Worm (Caenorhabditis elegans) whole organism, early embryonic: ENCODE results near the gene T18D3.9.

Source experiments
- B0310.2 ChIP-seq: sonication (generic microtip); optimal IDR thresholded peaks from 2 replicates; lab custom pipeline; 2016; ENCODE audit warnings: mild to moderate bottlenecking, missing genetic modification characterization, missing compliant biosample characterization
- F13C5.2 ChIP-seq: sonication (generic microtip); optimal IDR thresholded peaks from 2 replicates; lab custom pipeline; 2017; ENCODE audit warnings: mild to moderate bottlenecking, missing genetic modification characterization, inconsistent platforms, missing compliant biosample characterization
- aly-1 ChIP-seq: sonication (generic microtip); optimal IDR thresholded peaks from 2 replicates; lab custom pipeline; 2016; ENCODE audit warnings: missing genetic modification characterization, missing compliant biosample characterization
- ama-1 ChIP-seq: fragments of 150-350 bp; optimal IDR thresholded peaks from 2 replicates; lab custom pipeline; 2014
- ceh-13 ChIP-seq: fragments of 200-800 bp; sonication (Bioruptor generic); optimal IDR thresholded peaks from 2 replicates; lab custom pipeline; 2018; ENCODE audit warnings: mild to moderate bottlenecking, missing genetic modification characterization, missing compliant biosample characterization
- ceh-36 ChIP-seq: sonication (generic microtip); optimal IDR thresholded peaks from 2 replicates; lab custom pipeline; 2016; ENCODE audit warnings: missing genetic modification characterization, inconsistent platforms, missing compliant biosample characterization
- ets-7 ChIP-seq: sonication (generic microtip); optimal IDR thresholded peaks from 2 replicates; lab custom pipeline; 2016; ENCODE audit warnings: missing genotype, missing genetic modification characterization, missing compliant biosample characterization
- flt-1 ChIP-seq: fragments of 200-800 bp; sonication (Bioruptor generic); IDR thresholded peaks from 2 replicates; pipeline ENCODE4 v1.3.6; 2022; ENCODE audit warnings: missing genetic modification characterization, missing compliant biosample characterization
- hmbx-1 ChIP-seq: sonication (generic microtip); optimal IDR thresholded peaks from 2 replicates; lab custom pipeline; 2016; ENCODE audit warnings: mild to moderate bottlenecking, missing genetic modification characterization, missing compliant biosample characterization
- hmg-4 ChIP-seq: fragments of 200-800 bp; sonication (Bioruptor generic); optimal IDR thresholded peaks from 2 replicates; lab custom pipeline; 2018; ENCODE audit warnings: mild to moderate bottlenecking, missing genetic modification characterization, missing compliant biosample characterization
- hnd-1 ChIP-seq: sonication (generic microtip); optimal IDR thresholded peaks from 2 replicates; lab custom pipeline; 2016; ENCODE audit warnings: missing genetic modification characterization, missing compliant biosample characterization
- pes-1 ChIP-seq: fragments of 200-800 bp; sonication (Bioruptor generic); IDR thresholded peaks from 2 replicates; pipeline ENCODE4 v1.3.6; 2022; ENCODE audit warnings: missing genetic modification reagents, missing genetic modification characterization, missing compliant biosample characterization
- scrt-1 ChIP-seq: fragments of 200-800 bp; sonication (Bioruptor generic); IDR thresholded peaks from 2 replicates; pipeline ENCODE4 v1.3.6; 2022; ENCODE audit warnings: missing genetic modification characterization, missing compliant biosample characterization
- sea-1 ChIP-seq: fragments of 200-800 bp; sonication (Bioruptor generic); conservative IDR thresholded peaks from 2 replicates; pipeline ENCODE4 v1.3.6; 2022; ENCODE audit warnings: missing genetic modification characterization, missing compliant biosample characterization
- tbx-11 ChIP-seq: fragments of 200-800 bp; sonication (Bioruptor generic); IDR thresholded peaks from 2 replicates; pipeline ENCODE4 v1.3.6; 2022; ENCODE audit warnings: missing genetic modification characterization, missing compliant biosample characterization
- tbx-37 ChIP-seq: fragments of 200-800 bp; sonication (Bioruptor generic); conservative IDR thresholded peaks from 2 replicates; pipeline ENCODE4 v1.3.6; 2022; ENCODE audit warnings: missing genetic modification reagents, missing genetic modification characterization, missing compliant biosample characterization
- tra-4 ChIP-seq: sonication (generic microtip); optimal IDR thresholded peaks from 2 replicates; lab custom pipeline; 2017; ENCODE audit warnings: missing genetic modification characterization, missing compliant biosample characterization

The T18D3.9 gene

ce11 chrX:12479027-12479426, 24.8 kb upstream of the T18D3.9 start:
- no peak for TF ChIP-seq hmg-4 (GFP tag; lab: Kevin White, UChicago)
- no peak for TF ChIP-seq sea-1 (GFP tag; lab: Robert Waterston, UW)
- no peak for TF ChIP-seq hmbx-1
- TF ChIP-seq ceh-13 (GFP tag; lab: Kevin White, UChicago), result no peak
- no peak for TF ChIP-seq ceh-36 (tag; lab: Kevin White, UChicago)
- TF ChIP-seq tra-4 (tag; lab: Kevin White, UChicago), result no peak
- no peak for TF ChIP-seq F13C5.2 (tag; lab: Kevin White, UChicago)
- no peak for TF ChIP-seq pes-1 (GFP tag; lab: Robert Waterston, UW)
- TF ChIP-seq scrt-1 (GFP tag; lab: Robert Waterston, UW), result no peak

- TF ChIP-seq tbx-11 (no peak), sea-1 (GFP tag; lab: Robert Waterston, UW) (no peak), ets-7 (tag; lab: Kevin White, UChicago) (no peak), ceh-36 (tag; lab: Kevin White, UChicago) (no peak), scrt-1 (GFP tag; lab: Robert Waterston, UW) (no peak), B0310.2 (tag; lab: Kevin White, UChicago) (no peak)
Measured at ce11 chrX:12478465-12478864, 24.2 kb upstream of the T18D3.9 start.

ce11 chrX:12477341-12477740, 23.1 kb upstream of the T18D3.9 start, which contains the start of gene F45E6.1:
TSS of gene F45E6.1 (minus strand) at chrX:12477441.
- TF ChIP-seq sea-1 (GFP tag; lab: Robert Waterston, UW) (no peak), ets-7 (tag; lab: Kevin White, UChicago) (no peak), tbx-37 (GFP tag; lab: Robert Waterston, UW) (no peak), hnd-1 (tag; lab: Kevin White, UChicago) (no peak), hmg-4 (GFP tag; lab: Kevin White, UChicago) (no peak), ceh-13 (GFP tag; lab: Kevin White, UChicago) (no peak), scrt-1 (GFP tag; lab: Robert Waterston, UW) (no peak), tra-4 (tag; lab: Kevin White, UChicago) (no peak), F13C5.2 (tag; lab: Kevin White, UChicago) (no peak), tbx-11 (no peak), ceh-36 (tag; lab: Kevin White, UChicago) (no peak), flt-1 (GFP tag; lab: Robert Waterston, UW) (no peak), aly-1 (tag; lab: Kevin White, UChicago) (no peak), B0310.2 (tag; lab: Kevin White, UChicago) (no peak), pes-1 (GFP tag; lab: Robert Waterston, UW) (no peak), ama-1 (lab: Kevin White, UChicago) (no peak), hmbx-1 (no peak)

- TF ChIP-seq B0310.2 (tag; lab: Kevin White, UChicago), result no peak
Measured at ce11 chrX:12476412-12476811, 22.2 kb upstream of the T18D3.9 start.

ce11 chrX:12472232-12472631, 18.0 kb upstream of the T18D3.9 start:
- TF ChIP-seq tbx-11 (no peak), hmbx-1 (no peak), aly-1 (tag; lab: Kevin White, UChicago) (no peak), flt-1 (GFP tag; lab: Robert Waterston, UW) (no peak), ceh-36 (tag; lab: Kevin White, UChicago) (no peak), hnd-1 (tag; lab: Kevin White, UChicago) (no peak)

ce11 chrX:12469846-12470245, 15.6 kb upstream of the T18D3.9 start:
- TF ChIP-seq aly-1 (tag; lab: Kevin White, UChicago) (no peak), tbx-11 (no peak), F13C5.2 (tag; lab: Kevin White, UChicago) (no peak), hmg-4 (GFP tag; lab: Kevin White, UChicago) (no peak)

ce11 chrX:12467660-12468111, 13.4 kb upstream of the T18D3.9 start, which contains the start of gene myo-2:
TSS of gene myo-2 (plus strand) at chrX:12468061.
- TF ChIP-seq ceh-36 (tag; lab: Kevin White, UChicago) (no peak), pes-1 (GFP tag; lab: Robert Waterston, UW) (no peak), ama-1 (lab: Kevin White, UChicago) (no peak), flt-1 (GFP tag; lab: Robert Waterston, UW) (no peak), F13C5.2 (tag; lab: Kevin White, UChicago) (no peak), aly-1 (tag; lab: Kevin White, UChicago) (no peak), ceh-13 (GFP tag; lab: Kevin White, UChicago) (no peak)

ce11 chrX:12466769-12467168, 12.5 kb upstream of the T18D3.9 start, which contains the start of gene cdf-2:
TSS of gene cdf-2 (minus strand) at chrX:12466917.
- TF ChIP-seq ets-7 (tag; lab: Kevin White, UChicago) (no peak), hnd-1 (tag; lab: Kevin White, UChicago) (no peak), ceh-36 (tag; lab: Kevin White, UChicago) (no peak), ceh-13 (GFP tag; lab: Kevin White, UChicago) (no peak), B0310.2 (tag; lab: Kevin White, UChicago) (no peak), scrt-1 (GFP tag; lab: Robert Waterston, UW) (no peak), sea-1 (GFP tag; lab: Robert Waterston, UW) (no peak)
